Worm (Caenorhabditis elegans): ENCODE results near the gene H04M03.11.

The H04M03.11 gene

DNA sequence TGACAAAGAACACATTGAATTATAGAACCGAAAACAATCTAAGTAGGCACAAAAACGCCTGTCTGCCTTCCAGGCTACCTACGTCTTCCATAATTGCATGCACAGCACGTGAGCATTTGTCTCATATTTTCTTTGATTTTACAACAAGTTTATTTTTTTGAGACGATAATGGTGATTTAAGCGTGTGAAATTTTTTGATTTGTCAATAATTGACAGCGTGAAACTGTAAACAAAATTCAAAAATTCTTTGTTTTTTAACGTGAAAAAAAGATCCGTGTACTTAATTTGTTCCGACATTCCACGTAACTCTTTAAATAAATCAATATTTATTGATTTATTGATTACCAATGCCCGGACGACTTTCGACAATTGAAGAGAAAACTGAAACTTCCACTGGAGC lies 32.6 kb upstream of the H04M03.11 start, which contains the start of gene dhhc-13:
Gene dhhc-13, plus strand, starts transcription at position 301 of the 400 bp plus-strand sequence.
- TF ChIP-seq ceh-13 (GFP tag; optimal IDR thresholded peaks at IDR 0.05) (no peak), ets-7 (tag; optimal IDR thresholded peaks at IDR 0.05) (no peak), tbx-11 (GFP tag; IDR thresholded peaks at IDR 0.05) (no peak), sea-1 (GFP tag; conservative IDR thresholded peaks at IDR 0.05) (no peak), hmbx-1 (tag; optimal IDR thresholded peaks at IDR 0.05) (no peak), ama-1 (optimal IDR thresholded peaks at IDR 0.05) (no peak), aly-1 (tag; optimal IDR thresholded peaks at IDR 0.05) (no peak), hmg-4 (GFP tag; optimal IDR thresholded peaks at IDR 0.05) (no peak), B0310.2 (tag; optimal IDR thresholded peaks at IDR 0.05) (no peak), flt-1 (GFP tag; IDR thresholded peaks at IDR 0.05) (no peak), tra-4 (tag; optimal IDR thresholded peaks at IDR 0.05) (no peak)

DNA sequence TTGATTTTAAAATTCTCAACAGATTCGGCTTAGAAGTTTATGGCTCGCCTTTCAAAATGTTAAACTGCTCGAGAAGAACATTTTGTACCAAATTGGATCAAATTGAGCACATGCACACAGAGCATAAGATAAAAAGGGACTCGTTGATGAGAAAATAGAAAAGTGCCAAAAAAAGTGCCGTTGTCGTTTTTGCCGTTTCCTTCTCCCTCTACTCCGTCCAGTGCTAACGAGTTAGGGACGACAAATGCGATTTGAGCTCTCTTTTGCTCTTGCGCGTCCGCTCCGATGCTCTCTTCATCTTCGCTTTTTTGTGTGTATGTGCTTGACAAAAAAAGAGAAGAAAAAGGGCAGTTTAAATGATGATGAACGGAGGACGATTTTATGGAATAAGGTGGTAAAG lies 30.8 kb upstream of the H04M03.11 start:
- no peak for TF ChIP-seq pes-1 (GFP tag; IDR thresholded peaks at IDR 0.05)
- no peak for TF ChIP-seq ceh-36 (tag; optimal IDR thresholded peaks at IDR 0.05)
- no peak for TF ChIP-seq ama-1 (optimal IDR thresholded peaks at IDR 0.05)
- TF ChIP-seq aly-1 (tag; optimal IDR thresholded peaks at IDR 0.05): no peak
- TF ChIP-seq ceh-13 (GFP tag; optimal IDR thresholded peaks at IDR 0.05): no peak
- TF ChIP-seq sea-1 (GFP tag; conservative IDR thresholded peaks at IDR 0.05): no peak
- TF ChIP-seq scrt-1 (GFP tag; IDR thresholded peaks at IDR 0.05): no peak
- no peak for TF ChIP-seq tbx-37 (GFP tag; conservative IDR thresholded peaks at IDR 0.05)
- no peak for TF ChIP-seq hmbx-1 (tag; optimal IDR thresholded peaks at IDR 0.05)
- no peak for TF ChIP-seq tbx-11 (GFP tag; IDR thresholded peaks at IDR 0.05)
- no peak for TF ChIP-seq flt-1 (GFP tag; IDR thresholded peaks at IDR 0.05)
- no peak for TF ChIP-seq hnd-1 (tag; optimal IDR thresholded peaks at IDR 0.05)
- no peak for TF ChIP-seq B0310.2 (tag; optimal IDR thresholded peaks at IDR 0.05)
- no peak for TF ChIP-seq hmg-4 (GFP tag; optimal IDR thresholded peaks at IDR 0.05)
- TF ChIP-seq F13C5.2 (tag; optimal IDR thresholded peaks at IDR 0.05): no peak
- no peak for TF ChIP-seq tra-4 (tag; optimal IDR thresholded peaks at IDR 0.05)
- TF ChIP-seq ets-7 (tag; optimal IDR thresholded peaks at IDR 0.05): no peak

ce11 chrIV:5903305-5903778 lies 18.9 kb upstream of the H04M03.11 start, which contains the start of gene H04M03.12:
H04M03.12 (minus strand) TSS chrIV:5903355.
- TF ChIP-seq tra-4 (tag; optimal IDR thresholded peaks at IDR 0.05) (no peak), ama-1 (optimal IDR thresholded peaks at IDR 0.05) (no peak), flt-1 (GFP tag; IDR thresholded peaks at IDR 0.05) (no peak), pes-1 (GFP tag; IDR thresholded peaks at IDR 0.05) (no peak), F13C5.2 (tag; optimal IDR thresholded peaks at IDR 0.05) (no peak), hmbx-1 (tag; optimal IDR thresholded peaks at IDR 0.05) (no peak), B0310.2 (tag; optimal IDR thresholded peaks at IDR 0.05) (no peak), hmg-4 (GFP tag; optimal IDR thresholded peaks at IDR 0.05) (no peak), sea-1 (GFP tag; conservative IDR thresholded peaks at IDR 0.05) (no peak), hnd-1 (tag; optimal IDR thresholded peaks at IDR 0.05) (no peak), aly-1 (tag; optimal IDR thresholded peaks at IDR 0.05) (no peak), ceh-13 (GFP tag; optimal IDR thresholded peaks at IDR 0.05) (no peak), ceh-36 (tag; optimal IDR thresholded peaks at IDR 0.05) (no peak)

ce11 chrIV:5902730-5903129 lies 18.3 kb upstream of the H04M03.11 start:
- TF ChIP-seq tbx-11 (GFP tag; IDR thresholded peaks at IDR 0.05): no peak
- TF ChIP-seq hmbx-1 (tag; optimal IDR thresholded peaks at IDR 0.05): no peak
- no peak for TF ChIP-seq tbx-37 (GFP tag; conservative IDR thresholded peaks at IDR 0.05)
- TF ChIP-seq sea-1 (GFP tag; conservative IDR thresholded peaks at IDR 0.05): no peak
- TF ChIP-seq B0310.2 (tag; optimal IDR thresholded peaks at IDR 0.05): no peak
- TF ChIP-seq flt-1 (GFP tag; IDR thresholded peaks at IDR 0.05): no peak
- no peak for TF ChIP-seq aly-1 (tag; optimal IDR thresholded peaks at IDR 0.05)
- TF ChIP-seq tra-4 (tag; optimal IDR thresholded peaks at IDR 0.05): no peak
- no peak for TF ChIP-seq pes-1 (GFP tag; IDR thresholded peaks at IDR 0.05)
- TF ChIP-seq ceh-36 (tag; optimal IDR thresholded peaks at IDR 0.05): no peak
- TF ChIP-seq ceh-13 (GFP tag; optimal IDR thresholded peaks at IDR 0.05): no peak
- TF ChIP-seq F13C5.2 (tag; optimal IDR thresholded peaks at IDR 0.05): no peak
- no peak for TF ChIP-seq hnd-1 (tag; optimal IDR thresholded peaks at IDR 0.05)
- no peak for TF ChIP-seq ets-7 (tag; optimal IDR thresholded peaks at IDR 0.05)
- no peak for TF ChIP-seq hmg-4 (GFP tag; optimal IDR thresholded peaks at IDR 0.05)
- TF ChIP-seq scrt-1 (GFP tag; IDR thresholded peaks at IDR 0.05): no peak
- TF ChIP-seq ama-1 (optimal IDR thresholded peaks at IDR 0.05): no peak

DNA sequence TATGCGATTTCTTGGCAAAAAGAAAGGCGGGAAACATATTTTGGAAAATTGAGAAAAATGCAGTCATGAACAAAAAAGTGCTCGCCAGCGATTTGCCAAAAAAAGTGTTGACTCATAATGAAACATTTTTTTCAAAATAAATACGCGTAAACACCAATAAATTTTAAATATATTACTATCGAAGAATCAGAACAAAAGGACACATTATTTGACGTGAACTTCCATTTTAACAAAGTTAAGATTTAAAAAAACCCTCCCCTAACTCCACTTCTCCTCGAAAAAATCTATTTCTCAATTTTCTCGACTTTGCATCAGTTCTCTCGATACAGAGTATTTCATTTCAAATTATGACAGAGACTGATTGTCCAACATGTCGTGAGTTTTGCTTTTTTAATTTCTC lies 11.9 kb upstream of the H04M03.11 start, which contains the start of gene pck-3:
Gene pck-3, plus strand, starts transcription at position 301 of the 400 bp plus-strand sequence.
- no peak for TF ChIP-seq ceh-36 (tag; optimal IDR thresholded peaks at IDR 0.05)
- no peak for TF ChIP-seq tra-4 (tag; optimal IDR thresholded peaks at IDR 0.05)
- TF ChIP-seq ama-1 (optimal IDR thresholded peaks at IDR 0.05): no peak

- TF ChIP-seq ceh-36 (tag; optimal IDR thresholded peaks at IDR 0.05) (no peak), ets-7 (tag; optimal IDR thresholded peaks at IDR 0.05) (no peak), scrt-1 (GFP tag; IDR thresholded peaks at IDR 0.05) (no peak), B0310.2 (tag; optimal IDR thresholded peaks at IDR 0.05) (no peak), hmbx-1 (tag; optimal IDR thresholded peaks at IDR 0.05) (no peak), tbx-11 (GFP tag; IDR thresholded peaks at IDR 0.05) (no peak), tra-4 (tag; optimal IDR thresholded peaks at IDR 0.05) (no peak), aly-1 (tag; optimal IDR thresholded peaks at IDR 0.05) (no peak), tbx-37 (GFP tag; conservative IDR thresholded peaks at IDR 0.05) (no peak), ceh-13 (GFP tag; optimal IDR thresholded peaks at IDR 0.05) (no peak), pes-1 (GFP tag; IDR thresholded peaks at IDR 0.05) (no peak), hmg-4 (GFP tag; optimal IDR thresholded peaks at IDR 0.05) (no peak), hnd-1 (tag; optimal IDR thresholded peaks at IDR 0.05) (no peak), sea-1 (GFP tag; conservative IDR thresholded peaks at IDR 0.05) (no peak), ama-1 (optimal IDR thresholded peaks at IDR 0.05) (no peak), F13C5.2 (tag; optimal IDR thresholded peaks at IDR 0.05) (no peak), flt-1 (GFP tag; IDR thresholded peaks at IDR 0.05) (no peak)
Observed at ce11 chrIV:5895190-5895589, 10.8 kb upstream of the H04M03.11 start, which contains the start of gene nspb-6. nspb-6 (plus strand) TSS chrIV:5895490.

ce11 chrIV:5891265-5891664 lies 6.9 kb upstream of the H04M03.11 start, which contains the start of gene H04M03.3:
H04M03.3 (plus strand) TSS chrIV:5891565.
- TF ChIP-seq ama-1 (optimal IDR thresholded peaks at IDR 0.05): no peak
- TF ChIP-seq scrt-1 (GFP tag; IDR thresholded peaks at IDR 0.05): no peak
- TF ChIP-seq flt-1 (GFP tag; IDR thresholded peaks at IDR 0.05): no peak
- no peak for TF ChIP-seq tra-4 (tag; optimal IDR thresholded peaks at IDR 0.05)
- TF ChIP-seq hnd-1 (tag; optimal IDR thresholded peaks at IDR 0.05): no peak
- no peak for TF ChIP-seq B0310.2 (tag; optimal IDR thresholded peaks at IDR 0.05)
- no peak for TF ChIP-seq hmg-4 (GFP tag; optimal IDR thresholded peaks at IDR 0.05)
- no peak for TF ChIP-seq F13C5.2 (tag; optimal IDR thresholded peaks at IDR 0.05)
- TF ChIP-seq sea-1 (GFP tag; conservative IDR thresholded peaks at IDR 0.05): no peak
- TF ChIP-seq ets-7 (tag; optimal IDR thresholded peaks at IDR 0.05): no peak
- TF ChIP-seq ceh-13 (GFP tag; optimal IDR thresholded peaks at IDR 0.05): no peak
- no peak for TF ChIP-seq hmbx-1 (tag; optimal IDR thresholded peaks at IDR 0.05)
- no peak for TF ChIP-seq tbx-11 (GFP tag; IDR thresholded peaks at IDR 0.05)
- TF ChIP-seq ceh-36 (tag; optimal IDR thresholded peaks at IDR 0.05): no peak
- TF ChIP-seq tbx-37 (GFP tag; conservative IDR thresholded peaks at IDR 0.05): no peak
